Worm (Caenorhabditis elegans) whole organism, early embryonic: Measurements from ENCODE around the gene oac-54.

ENCODE experiments used
- B0310.2 ChIP-seq: sonication (generic microtip); optimal IDR thresholded peaks from 2 replicates; lab custom pipeline; 2016; ENCODE audit warnings: mild to moderate bottlenecking, missing genetic modification characterization, missing compliant biosample characterization
- F13C5.2 ChIP-seq: sonication (generic microtip); optimal IDR thresholded peaks from 2 replicates; lab custom pipeline; 2017; ENCODE audit warnings: mild to moderate bottlenecking, missing genetic modification characterization, inconsistent platforms, missing compliant biosample characterization
- aly-1 ChIP-seq: sonication (generic microtip); optimal IDR thresholded peaks from 2 replicates; lab custom pipeline; 2016; ENCODE audit warnings: missing genetic modification characterization, missing compliant biosample characterization
- ama-1 ChIP-seq: fragments of 150-350 bp; optimal IDR thresholded peaks from 2 replicates; lab custom pipeline; 2014
- ceh-13 ChIP-seq: fragments of 200-800 bp; sonication (Bioruptor generic); optimal IDR thresholded peaks from 2 replicates; lab custom pipeline; 2018; ENCODE audit warnings: mild to moderate bottlenecking, missing genetic modification characterization, missing compliant biosample characterization
- ceh-36 ChIP-seq: sonication (generic microtip); optimal IDR thresholded peaks from 2 replicates; lab custom pipeline; 2016; ENCODE audit warnings: missing genetic modification characterization, inconsistent platforms, missing compliant biosample characterization
- ets-7 ChIP-seq: sonication (generic microtip); optimal IDR thresholded peaks from 2 replicates; lab custom pipeline; 2016; ENCODE audit warnings: missing genotype, missing genetic modification characterization, missing compliant biosample characterization
- flt-1 ChIP-seq: fragments of 200-800 bp; sonication (Bioruptor generic); IDR thresholded peaks from 2 replicates; pipeline ENCODE4 v1.3.6; 2022; ENCODE audit warnings: missing genetic modification characterization, missing compliant biosample characterization
- hmbx-1 ChIP-seq: sonication (generic microtip); optimal IDR thresholded peaks from 2 replicates; lab custom pipeline; 2016; ENCODE audit warnings: mild to moderate bottlenecking, missing genetic modification characterization, missing compliant biosample characterization
- hmg-4 ChIP-seq: fragments of 200-800 bp; sonication (Bioruptor generic); optimal IDR thresholded peaks from 2 replicates; lab custom pipeline; 2018; ENCODE audit warnings: mild to moderate bottlenecking, missing genetic modification characterization, missing compliant biosample characterization
- hnd-1 ChIP-seq: sonication (generic microtip); optimal IDR thresholded peaks from 2 replicates; lab custom pipeline; 2016; ENCODE audit warnings: missing genetic modification characterization, missing compliant biosample characterization
- pes-1 ChIP-seq: fragments of 200-800 bp; sonication (Bioruptor generic); IDR thresholded peaks from 2 replicates; pipeline ENCODE4 v1.3.6; 2022; ENCODE audit warnings: missing genetic modification reagents, missing genetic modification characterization, missing compliant biosample characterization
- scrt-1 ChIP-seq: fragments of 200-800 bp; sonication (Bioruptor generic); IDR thresholded peaks from 2 replicates; pipeline ENCODE4 v1.3.6; 2022; ENCODE audit warnings: missing genetic modification characterization, missing compliant biosample characterization
- sea-1 ChIP-seq: fragments of 200-800 bp; sonication (Bioruptor generic); conservative IDR thresholded peaks from 2 replicates; pipeline ENCODE4 v1.3.6; 2022; ENCODE audit warnings: missing genetic modification characterization, missing compliant biosample characterization
- tbx-11 ChIP-seq: fragments of 200-800 bp; sonication (Bioruptor generic); IDR thresholded peaks from 2 replicates; pipeline ENCODE4 v1.3.6; 2022; ENCODE audit warnings: missing genetic modification characterization, missing compliant biosample characterization
- tbx-37 ChIP-seq: fragments of 200-800 bp; sonication (Bioruptor generic); conservative IDR thresholded peaks from 2 replicates; pipeline ENCODE4 v1.3.6; 2022; ENCODE audit warnings: missing genetic modification reagents, missing genetic modification characterization, missing compliant biosample characterization
- tra-4 ChIP-seq: sonication (generic microtip); optimal IDR thresholded peaks from 2 replicates; lab custom pipeline; 2017; ENCODE audit warnings: missing genetic modification characterization, missing compliant biosample characterization

oac-54 gene

ce11 chrII:9152231-9152630 lies 5.7 kb upstream of the oac-54 start, which contains the start of gene col-78:
TSS of gene col-78 (plus strand) at chrII:9152531.
- no peak for TF ChIP-seq F13C5.2
- no peak for TF ChIP-seq ceh-13 (GFP tag; lab: Kevin White, UChicago)
- no peak for TF ChIP-seq ama-1 (lab: Kevin White, UChicago)
- no peak for TF ChIP-seq tbx-37 (GFP tag; lab: Robert Waterston, UW)
- no peak for TF ChIP-seq flt-1 (GFP tag; lab: Robert Waterston, UW)
- no peak for TF ChIP-seq hmg-4 (GFP tag; lab: Kevin White, UChicago)
- TF ChIP-seq tbx-11 (GFP tag; lab: Robert Waterston, UW): no peak
- no peak for TF ChIP-seq pes-1 (GFP tag; lab: Robert Waterston, UW)
- no peak for TF ChIP-seq scrt-1
- no peak for TF ChIP-seq hnd-1 (tag; lab: Kevin White, UChicago)
- TF ChIP-seq aly-1 (tag; lab: Kevin White, UChicago): no peak
- TF ChIP-seq ets-7 (tag; lab: Kevin White, UChicago): no peak
- no peak for TF ChIP-seq ceh-36 (tag; lab: Kevin White, UChicago)

- TF ChIP-seq scrt-1 (no peak), hmbx-1 (no peak), sea-1 (GFP tag; lab: Robert Waterston, UW) (no peak), F13C5.2 (no peak), aly-1 (tag; lab: Kevin White, UChicago) (no peak), ceh-13 (GFP tag; lab: Kevin White, UChicago) (no peak), hnd-1 (tag; lab: Kevin White, UChicago) (no peak), ets-7 (tag; lab: Kevin White, UChicago) (no peak)
Measured at ce11 chrII:9154339-9154738, 3.6 kb upstream of the oac-54 start.

ce11 chrII:9156277-9156676 lies 1.6 kb upstream of the oac-54 start:
- TF ChIP-seq ceh-13 (GFP tag; lab: Kevin White, UChicago) (no peak), ets-7 (tag; lab: Kevin White, UChicago) (no peak), aly-1 (tag; lab: Kevin White, UChicago) (no peak), B0310.2 (tag; lab: Kevin White, UChicago) (no peak), tbx-11 (GFP tag; lab: Robert Waterston, UW) (no peak), hmg-4 (GFP tag; lab: Kevin White, UChicago) (no peak), F13C5.2 (no peak), flt-1 (GFP tag; lab: Robert Waterston, UW) (no peak), ama-1 (lab: Kevin White, UChicago) (no peak), ceh-36 (tag; lab: Kevin White, UChicago) (no peak)

ce11 chrII:9157125-9157524 lies 786 bp upstream of the oac-54 start:
- TF ChIP-seq scrt-1: no peak
- no peak for TF ChIP-seq F13C5.2
- no peak for TF ChIP-seq tbx-11 (GFP tag; lab: Robert Waterston, UW)
- TF ChIP-seq tbx-37 (GFP tag; lab: Robert Waterston, UW): no peak
- no peak for TF ChIP-seq hmg-4 (GFP tag; lab: Kevin White, UChicago)
- no peak for TF ChIP-seq hmbx-1

- TF ChIP-seq hmg-4 (GFP tag; lab: Kevin White, UChicago) (no peak), scrt-1 (no peak), hmbx-1 (no peak), tbx-37 (GFP tag; lab: Robert Waterston, UW) (no peak), hnd-1 (tag; lab: Kevin White, UChicago) (no peak), aly-1 (tag; lab: Kevin White, UChicago) (no peak), B0310.2 (tag; lab: Kevin White, UChicago) (no peak), sea-1 (GFP tag; lab: Robert Waterston, UW) (no peak), flt-1 (GFP tag; lab: Robert Waterston, UW) (no peak)
Measured at ce11 chrII:9160197-9160806, 2.4 kb downstream of the oac-54 start.

- TF ChIP-seq B0310.2 (tag; lab: Kevin White, UChicago) (no peak), tbx-37 (GFP tag; lab: Robert Waterston, UW) (no peak), pes-1 (GFP tag; lab: Robert Waterston, UW) (no peak), hnd-1 (tag; lab: Kevin White, UChicago) (no peak), sea-1 (GFP tag; lab: Robert Waterston, UW) (no peak), tbx-11 (GFP tag; lab: Robert Waterston, UW) (no peak), scrt-1 (no peak), flt-1 (GFP tag; lab: Robert Waterston, UW) (no peak), F13C5.2 (no peak), ceh-13 (GFP tag; lab: Kevin White, UChicago) (no peak), ceh-36 (tag; lab: Kevin White, UChicago) (no peak), ets-7 (tag; lab: Kevin White, UChicago) (no peak), hmbx-1 (no peak), aly-1 (tag; lab: Kevin White, UChicago) (no peak), tra-4 (tag; lab: Kevin White, UChicago) (no peak), hmg-4 (GFP tag; lab: Kevin White, UChicago) (no peak), ama-1 (lab: Kevin White, UChicago) (no peak)
Measured at ce11 chrII:9161023-9161422, 3.1 kb downstream of the oac-54 start, which contains the start of gene rhy-1. TSS of gene rhy-1 (plus strand) at chrII:9161379.

ce11 chrII:9163348-9163747 lies 5.4 kb downstream of the oac-54 start:
- TF ChIP-seq hnd-1 (tag; lab: Kevin White, UChicago) (no peak), ama-1 (lab: Kevin White, UChicago) (peak; percentile 26)
